Worm (Caenorhabditis elegans) whole organism, L4/young adult: ENCODE measurements around the gene cyp-35C1.

Experiments used
- W03F9.2 ChIP-seq: fragments of 150-350 bp; optimal IDR thresholded peaks from 2 replicates; lab custom pipeline; 2014; ENCODE audit warnings: missing biosample characterization, missing genetic modification characterization
- dao-5 ChIP-seq: sonication (generic microtip); optimal IDR thresholded peaks from 2 replicates; lab custom pipeline; 2016; ENCODE audit warnings: missing genotype, missing genetic modification characterization, moderate library complexity, missing compliant biosample characterization
- him-1 ChIP-seq: sonication (generic microtip); optimal IDR thresholded peaks from 2 replicates; lab custom pipeline; 2016; ENCODE audit warnings: missing genotype, missing genetic modification reagents, missing genetic modification characterization, missing compliant biosample characterization

DNA sequence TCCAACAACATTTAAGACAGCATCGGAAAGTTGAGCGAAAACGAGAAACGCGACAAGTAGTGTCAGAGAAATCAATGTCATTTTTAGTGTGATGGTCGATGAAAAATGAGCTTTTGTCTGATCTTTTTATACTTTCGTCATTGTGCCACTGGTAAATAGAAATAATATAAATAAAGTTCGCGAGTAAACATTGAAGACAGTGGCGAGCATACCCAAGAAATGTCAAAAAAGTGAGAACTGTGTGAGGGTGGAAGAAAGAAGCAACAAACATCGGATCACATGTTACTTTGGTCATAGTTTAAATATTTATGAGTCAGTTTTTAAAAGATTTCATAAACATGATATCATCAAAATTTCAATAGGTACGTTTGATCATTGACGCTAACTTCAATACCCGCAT, 44.0 kb downstream of the cyp-35C1 start, which contains the start of gene ttr-21:
- TF ChIP-seq W03F9.2 (tag; lab: Kevin White, UChicago), result no peak
- no peak for TF ChIP-seq him-1 (tag; lab: Kevin White, UChicago)
- no peak for TF ChIP-seq dao-5 (tag; lab: Kevin White, UChicago)
